Fruit fly (Drosophila melanogaster): ENCODE measurements around the gene CG13896.

dm6 chr3L:666544-666943, 45.1 kb downstream of the CG13896 start:
- TF ChIP-seq psq (optimal IDR thresholded peaks at IDR 0.05) (no peak), EcR (GFP tag; optimal IDR thresholded peaks at IDR 0.05) (no peak)
